Fruit fly (Drosophila melanogaster) whole organism: Measurements from ENCODE around the gene VhaM9.7-d.

ENCODE experiments used
- CG8478 ChIP-seq: fragments of >200 bp; optimal IDR thresholded peaks from 2 replicates; lab custom pipeline; 2018; ENCODE audit warnings: inconsistent platforms
- Dll ChIP-seq: fragments of >200 bp; optimal IDR thresholded peaks from 2 replicates; lab custom pipeline; 2017
- EcR ChIP-seq, 2 experiments: fragments of >200 bp; optimal IDR thresholded peaks; 2 replicates each; lab custom pipeline; 2017; ENCODE audit warnings: missing biosample characterization in 2 of 2, missing genetic modification characterization in 2 of 2, missing genetic modification reagents in 2 of 2
- pan ChIP-seq: fragments of >200 bp; optimal IDR thresholded peaks from 2 replicates; lab custom pipeline; 2017
- psq ChIP-seq: fragments of >200 bp; optimal IDR thresholded peaks from 2 replicates; lab custom pipeline; 2017
- usp ChIP-seq: fragments of >200 bp; optimal IDR thresholded peaks from 2 replicates; lab custom pipeline; 2017; ENCODE audit warnings: missing biosample characterization, missing genetic modification characterization, mixed read lengths

Gene VhaM9.7-d

dm6 chr3R:16960219-16960618, 14.8 kb upstream of the VhaM9.7-d start:
- TF ChIP-seq EcR (GFP tag; optimal IDR thresholded peaks at IDR 0.05; lab: Kevin White, UChicago) (no peak), pan (lab: Kevin White, UChicago) (no peak), Dll (lab: Kevin White, UChicago) (no peak), usp (GFP tag; lab: Kevin White, UChicago) (no peak), CG8478 (lab: Kevin White, UChicago) (no peak), psq (lab: Kevin White, UChicago) (no peak)

DNA sequence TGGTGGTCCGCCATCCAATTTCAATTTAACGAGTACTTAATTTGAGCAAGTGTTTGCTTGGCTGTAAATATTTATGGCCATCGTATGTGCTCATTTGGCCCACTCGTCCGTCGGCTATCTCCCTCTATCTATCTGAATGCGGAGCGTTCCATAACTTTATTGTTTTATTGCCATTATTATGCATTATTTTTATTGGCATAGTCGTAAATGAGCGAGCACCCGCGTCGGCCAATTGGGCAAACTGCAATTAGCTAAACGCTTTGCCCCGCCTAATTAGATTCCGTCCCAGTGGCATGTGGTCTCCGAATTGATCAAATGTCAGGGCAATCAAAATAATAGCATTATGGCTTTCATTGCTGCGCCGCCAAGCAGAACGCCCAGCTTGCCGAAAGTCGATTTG, 12.7 kb upstream of the VhaM9.7-d start:
- no peak for TF ChIP-seq Dll (lab: Kevin White, UChicago)
- no peak for TF ChIP-seq psq (lab: Kevin White, UChicago)
- TF ChIP-seq CG8478 (lab: Kevin White, UChicago) = no peak
- TF ChIP-seq EcR (GFP tag; optimal IDR thresholded peaks at IDR 0.05; lab: Kevin White, UChicago) = no peak
- no peak for TF ChIP-seq usp (GFP tag; lab: Kevin White, UChicago)
- TF ChIP-seq pan (lab: Kevin White, UChicago) = no peak

dm6 chr3R:16969361-16970355, 5.3 kb upstream of the VhaM9.7-d start:
- no peak for TF ChIP-seq psq (lab: Kevin White, UChicago)
- TF ChIP-seq Dll (lab: Kevin White, UChicago) = no peak
- TF ChIP-seq usp (GFP tag; lab: Kevin White, UChicago) = no peak
- no peak for TF ChIP-seq pan (lab: Kevin White, UChicago)
- TF ChIP-seq CG8478 (lab: Kevin White, UChicago) = no peak
- no peak for TF ChIP-seq EcR (GFP tag; optimal IDR thresholded peaks at IDR 0.05; lab: Kevin White, UChicago)

DNA sequence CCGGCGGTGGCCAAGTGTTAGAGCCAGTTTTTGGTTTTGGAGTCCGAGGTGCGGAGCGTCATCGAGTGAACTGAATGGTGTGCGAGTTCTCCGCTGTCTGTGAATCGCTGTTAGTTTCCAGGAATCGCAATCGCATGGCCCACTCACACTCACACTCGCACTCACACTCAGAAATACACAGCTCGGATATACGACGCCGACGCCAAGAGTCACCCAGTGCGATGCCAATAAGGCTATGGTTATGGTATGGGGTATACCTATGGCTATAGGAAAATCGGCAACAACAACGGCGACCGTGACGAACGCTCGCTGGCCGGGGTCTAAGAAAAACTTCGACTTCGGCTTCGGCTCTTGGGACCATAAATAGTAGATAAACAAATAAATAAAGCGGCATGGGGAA, 2.9 kb upstream of the VhaM9.7-d start, which contains the start of gene Abd-B:
TSS of gene Abd-B (minus strand) at position 101 of the 400 bp plus-strand sequence.
- TF ChIP-seq pan (lab: Kevin White, UChicago) = no peak
- TF ChIP-seq CG8478 (lab: Kevin White, UChicago) = no peak
- no peak for TF ChIP-seq EcR (GFP tag; optimal IDR thresholded peaks at IDR 0.05; lab: Kevin White, UChicago)
- no peak for TF ChIP-seq usp (GFP tag; lab: Kevin White, UChicago)
- no peak for TF ChIP-seq psq (lab: Kevin White, UChicago)
- no peak for TF ChIP-seq Dll (lab: Kevin White, UChicago)

DNA sequence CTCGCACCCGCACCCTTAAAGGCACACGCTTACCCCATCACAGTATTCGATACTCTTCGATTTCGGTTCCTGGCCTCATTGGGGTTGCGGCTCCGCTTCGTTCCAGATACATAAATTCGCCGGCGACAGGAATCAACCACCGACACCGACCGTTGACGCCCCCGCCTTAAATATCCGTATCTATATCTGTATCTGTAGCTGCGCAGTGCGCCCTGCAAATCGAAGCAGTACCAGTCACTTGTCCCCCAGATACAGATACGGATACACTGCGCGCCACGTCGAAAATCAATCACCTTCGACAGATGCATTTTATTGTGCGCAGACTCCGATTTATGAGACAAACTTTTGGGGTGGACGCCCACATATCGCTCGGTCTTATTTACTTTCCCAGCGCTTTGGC, 2.4 kb upstream of the VhaM9.7-d start:
- TF ChIP-seq psq (lab: Kevin White, UChicago) = no peak
- TF ChIP-seq Dll (lab: Kevin White, UChicago) = no peak
- TF ChIP-seq CG8478 (lab: Kevin White, UChicago) = no peak
- no peak for TF ChIP-seq usp (GFP tag; lab: Kevin White, UChicago)
- no peak for TF ChIP-seq EcR (GFP tag; optimal IDR thresholded peaks at IDR 0.05; lab: Kevin White, UChicago)
- TF ChIP-seq pan (lab: Kevin White, UChicago) = no peak

- no peak for TF ChIP-seq psq (lab: Kevin White, UChicago)
- TF ChIP-seq EcR (GFP tag; optimal IDR thresholded peaks at IDR 0.05; lab: Kevin White, UChicago) = no peak
- no peak for TF ChIP-seq CG8478 (lab: Kevin White, UChicago)
- no peak for TF ChIP-seq Dll (lab: Kevin White, UChicago)
- TF ChIP-seq pan (lab: Kevin White, UChicago) = no peak
- no peak for TF ChIP-seq usp (GFP tag; lab: Kevin White, UChicago)
Measured at dm6 chr3R:16977745-16978305, 2.8 kb downstream of the VhaM9.7-d start, which contains the start of gene Actn3. Gene Actn3 (minus strand): TSS chr3R:16977795.

- no peak for TF ChIP-seq pan (lab: Kevin White, UChicago)
- TF ChIP-seq usp (GFP tag; lab: Kevin White, UChicago) = no peak
- no peak for TF ChIP-seq Dll (lab: Kevin White, UChicago)
- TF ChIP-seq CG8478 (lab: Kevin White, UChicago) = no peak
- TF ChIP-seq psq (lab: Kevin White, UChicago) = no peak
- TF ChIP-seq EcR (GFP tag; optimal IDR thresholded peaks at IDR 0.05; lab: Kevin White, UChicago) = no peak
Measured at dm6 chr3R:16980958-16981623, 6.1 kb downstream of the VhaM9.7-d start.

- TF ChIP-seq Dll (lab: Kevin White, UChicago) (no peak), CG8478 (lab: Kevin White, UChicago) (no peak), usp (GFP tag; lab: Kevin White, UChicago) (no peak), pan (lab: Kevin White, UChicago) (no peak), psq (lab: Kevin White, UChicago) (no peak), EcR (GFP tag; optimal IDR thresholded peaks at IDR 0.05; lab: Kevin White, UChicago) (no peak)
Measured at dm6 chr3R:16982108-16982707, 7.2 kb downstream of the VhaM9.7-d start, which contains the start of gene AhcyL2. Gene AhcyL2 (minus strand): TSS chr3R:16982158.

- no peak for TF ChIP-seq CG8478 (lab: Kevin White, UChicago)
- TF ChIP-seq psq (lab: Kevin White, UChicago) = no peak
- TF ChIP-seq pan (lab: Kevin White, UChicago) = no peak
- TF ChIP-seq Dll (lab: Kevin White, UChicago) = no peak
- TF ChIP-seq usp (GFP tag; lab: Kevin White, UChicago) = no peak
- TF ChIP-seq EcR (GFP tag; optimal IDR thresholded peaks at IDR 0.05; lab: Kevin White, UChicago) = no peak
Measured at dm6 chr3R:16983001-16983400, 8.0 kb downstream of the VhaM9.7-d start.

DNA sequence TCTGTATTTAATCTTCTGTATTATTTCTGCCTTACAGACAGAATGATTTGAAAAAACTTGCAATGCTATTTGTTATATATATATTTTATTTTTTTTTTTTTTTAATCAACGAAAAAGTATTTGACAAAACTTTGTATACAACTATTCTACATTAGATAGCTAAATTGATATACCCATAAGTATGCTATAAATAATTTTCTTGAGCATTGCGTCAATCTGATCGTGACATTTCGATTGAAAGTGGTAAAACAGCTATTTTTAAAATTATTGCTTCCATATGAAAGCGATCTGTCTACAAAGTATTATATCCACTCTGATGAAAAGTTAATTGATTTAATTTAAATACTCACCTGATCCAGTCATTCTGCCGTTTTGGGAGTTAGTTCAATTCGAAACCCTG, 9.2 kb downstream of the VhaM9.7-d start:
- TF ChIP-seq Dll (lab: Kevin White, UChicago) (no peak), psq (lab: Kevin White, UChicago) (no peak), CG8478 (lab: Kevin White, UChicago) (no peak), EcR (GFP tag; optimal IDR thresholded peaks at IDR 0.05; lab: Kevin White, UChicago) (no peak), pan (lab: Kevin White, UChicago) (no peak), usp (GFP tag; lab: Kevin White, UChicago) (no peak)
